Fruit fly (Drosophila melanogaster): Measurements from ENCODE around the gene ppk28.

DNA sequence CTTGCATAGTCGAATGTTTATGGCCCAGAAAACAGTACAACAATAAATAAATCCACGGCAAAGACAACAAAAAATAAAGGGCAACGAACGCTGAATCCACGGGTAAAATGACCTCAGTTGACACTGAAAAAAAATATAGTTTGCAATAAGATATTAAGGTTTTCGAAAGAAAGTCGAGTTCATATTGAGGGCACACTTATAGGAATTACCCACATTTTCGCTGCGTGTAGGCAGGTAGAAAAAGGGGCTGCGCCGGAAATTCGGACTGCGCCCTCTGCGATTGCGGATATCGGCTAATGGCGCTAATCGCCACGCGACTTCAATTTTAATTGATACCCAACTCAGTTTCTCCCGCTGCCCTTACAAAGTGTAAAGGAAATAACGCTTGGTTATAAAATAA lies 2.8 kb downstream of the ppk28 start:
- no peak for TF ChIP-seq CG16813 (GFP tag; IDR thresholded peaks at IDR 0.05; ENCODE audit: partially characterized antibody)
- no peak for TF ChIP-seq maf-S (GFP tag; optimal IDR thresholded peaks at IDR 0.05)

Measured in whole organism, embryonic.